Worm (Caenorhabditis elegans) whole organism, L4/young adult: ENCODE data around the gene chil-5.

Experiments used
- W03F9.2 ChIP-seq: fragments of 150-350 bp; optimal IDR thresholded peaks from 2 replicates; lab custom pipeline; 2014; ENCODE audit warnings: missing biosample characterization, missing genetic modification characterization
- dao-5 ChIP-seq: sonication (generic microtip); optimal IDR thresholded peaks from 2 replicates; lab custom pipeline; 2016; ENCODE audit warnings: missing genotype, missing genetic modification characterization, moderate library complexity, missing compliant biosample characterization
- him-1 ChIP-seq: sonication (generic microtip); optimal IDR thresholded peaks from 2 replicates; lab custom pipeline; 2016; ENCODE audit warnings: missing genotype, missing genetic modification reagents, missing genetic modification characterization, missing compliant biosample characterization

DNA sequence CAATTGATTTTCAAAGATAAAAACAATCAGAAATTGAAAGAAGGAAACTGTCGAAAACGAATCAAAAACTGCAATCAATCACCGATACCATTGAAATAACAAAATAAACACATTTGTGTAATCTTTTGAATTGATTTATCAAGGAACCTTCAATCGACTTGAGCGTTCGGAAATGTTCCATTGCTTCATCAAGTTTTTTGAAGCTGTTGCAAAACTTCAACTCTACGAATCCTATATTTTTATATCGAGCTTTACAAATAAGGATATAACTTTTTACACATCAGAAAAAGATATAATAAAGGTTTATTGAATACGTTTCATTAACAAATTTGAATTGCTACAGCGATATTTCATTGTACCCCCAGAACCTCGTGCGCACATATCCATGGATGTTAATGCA is 13.5 kb upstream of the chil-5 start, which contains the start of gene chil-8:
- TF ChIP-seq him-1 (tag; lab: Kevin White, UChicago) = no peak
- TF ChIP-seq dao-5 (tag; lab: Kevin White, UChicago) = no peak
- no peak for TF ChIP-seq W03F9.2
